Worm (Caenorhabditis elegans): ENCODE data around the gene crt-1.

ce11 chrV:6121659-6122058, 21.3 kb upstream of the crt-1 start:
- TF ChIP-seq lin-13 (GFP tag; optimal IDR thresholded peaks at IDR 0.05) (no peak), nhr-77 (tag; optimal IDR thresholded peaks at IDR 0.05) (no peak), hlh-11 (tag; optimal IDR thresholded peaks at IDR 0.05) (no peak), R02D3.7 (tag; optimal IDR thresholded peaks at IDR 0.05) (no peak), ztf-11 (tag; optimal IDR thresholded peaks at IDR 0.05) (no peak), daf-16 (GFP tag; optimal IDR thresholded peaks at IDR 0.05) (no peak), daf-16 (tag; optimal IDR thresholded peaks at IDR 0.05) (no peak), snpc-4 (tag; optimal IDR thresholded peaks at IDR 0.05) (no peak), pqm-1 (tag; optimal IDR thresholded peaks at IDR 0.05) (no peak), mdl-1 (tag; optimal IDR thresholded peaks at IDR 0.05) (no peak), egl-27 (tag; optimal IDR thresholded peaks at IDR 0.05) (no peak), F26F4.8 (GFP tag; conservative IDR thresholded peaks at IDR 0.05) (no peak), skn-1 (tag; optimal IDR thresholded peaks at IDR 0.05) (no peak)
